Worm (Caenorhabditis elegans): ENCODE results near the gene F47B10.6.

DNA sequence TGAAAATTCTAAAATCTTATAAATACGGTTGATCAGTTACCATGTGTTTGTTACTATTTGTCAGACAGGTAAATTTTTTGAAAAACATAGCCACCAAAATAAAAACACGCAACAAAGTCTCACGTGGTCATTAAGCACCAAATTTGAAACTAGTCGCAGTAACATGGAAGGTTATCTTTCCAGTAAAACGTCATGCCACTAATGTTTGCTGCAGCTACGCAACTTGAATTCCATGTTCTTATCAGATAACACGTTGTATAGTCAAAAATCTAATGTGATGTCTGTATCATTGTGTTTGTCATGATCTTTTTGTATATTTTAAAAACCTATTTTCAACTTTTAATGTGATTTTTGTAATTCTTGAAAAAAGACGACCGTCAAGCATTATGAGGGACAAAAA, 13.5 kb downstream of the F47B10.6 start:
- TF ChIP-seq elt-1 (tag; optimal IDR thresholded peaks at IDR 0.05) (no peak), nhr-11 (tag; optimal IDR thresholded peaks at IDR 0.05) (no peak), mdl-1 (tag; optimal IDR thresholded peaks at IDR 0.05) (no peak), ama-1 (optimal IDR thresholded peaks at IDR 0.05) (no peak)

All from whole organism, L3 larva.